Worm (Caenorhabditis elegans) whole organism, L3 larva: ENCODE data around the gene gfm-1.

ENCODE experiments used
- R02D3.7 ChIP-seq: fragments of 150-350 bp; optimal IDR thresholded peaks from 2 replicates; lab custom pipeline; 2014; ENCODE audit warnings: missing biosample characterization, missing genetic modification characterization
- ZK546.5 ChIP-seq: sonication (generic microtip); optimal IDR thresholded peaks from 2 replicates; lab custom pipeline; 2017; ENCODE audit warnings: missing biosample characterization, missing genetic modification characterization
- aly-2 ChIP-seq: fragments of 150-350 bp; optimal IDR thresholded peaks from 2 replicates; lab custom pipeline; 2014; ENCODE audit warnings: missing biosample characterization, missing genetic modification characterization
- ama-1 ChIP-seq: fragments of 150-350 bp; optimal IDR thresholded peaks from 2 replicates; lab custom pipeline; 2018
- ceh-16 ChIP-seq: sonication (generic microtip); optimal IDR thresholded peaks from 2 replicates; lab custom pipeline; 2017; ENCODE audit warnings: missing biosample characterization, missing genetic modification characterization
- ceh-82 ChIP-seq: fragments of 150-350 bp; optimal IDR thresholded peaks from 2 replicates; lab custom pipeline; 2014; ENCODE audit warnings: missing biosample characterization, missing genetic modification characterization
- ceh-9 ChIP-seq: sonication (generic microtip); optimal IDR thresholded peaks from 2 replicates; lab custom pipeline; 2018; ENCODE audit warnings: missing biosample characterization, missing genetic modification characterization
- daf-12 ChIP-seq: fragments of 150-350 bp; optimal IDR thresholded peaks from 2 replicates; lab custom pipeline; 2014; ENCODE audit warnings: missing biosample characterization, missing genetic modification reagents, missing genetic modification characterization
- egl-27 ChIP-seq: sonication (generic microtip); optimal IDR thresholded peaks from 4 replicates; lab custom pipeline; 2017; ENCODE audit warnings: missing biosample characterization, missing genetic modification reagents, missing genetic modification characterization
- egl-5 ChIP-seq: fragments of 150-350 bp; optimal IDR thresholded peaks from 2 replicates; lab custom pipeline; 2017; ENCODE audit warnings: missing biosample characterization, missing genetic modification reagents, missing genetic modification characterization, inconsistent platforms
- elt-1 ChIP-seq: fragments of 150-350 bp; optimal IDR thresholded peaks from 2 replicates; lab custom pipeline; 2014; ENCODE audit warnings: missing biosample characterization, missing genetic modification characterization
- eor-1 ChIP-seq, 2 experiments: fragments of 150-350 bp; optimal IDR thresholded peaks; 2 replicates each; lab custom pipeline; 2014 to 2018; ENCODE audit warnings: missing biosample characterization in 2 of 2, missing genetic modification characterization in 2 of 2
- fkh-10 ChIP-seq: sonication (generic microtip); optimal IDR thresholded peaks from 2 replicates; lab custom pipeline; 2017; ENCODE audit warnings: missing biosample characterization, missing genetic modification reagents, missing genetic modification characterization
- fos-1 ChIP-seq: fragments of 150-350 bp; optimal IDR thresholded peaks from 2 replicates; lab custom pipeline; 2014; ENCODE audit warnings: missing biosample characterization, missing genetic modification characterization
- hmg-11 ChIP-seq: sonication (generic microtip); optimal IDR thresholded peaks from 2 replicates; lab custom pipeline; 2016; ENCODE audit warnings: missing genetic modification characterization, missing compliant biosample characterization
- jun-1 ChIP-seq: fragments of 150-350 bp; optimal IDR thresholded peaks from 2 replicates; lab custom pipeline; 2014; ENCODE audit warnings: missing biosample characterization, missing genetic modification reagents, missing genetic modification characterization
- lin-15B ChIP-seq: fragments of 150-350 bp; optimal IDR thresholded peaks from 2 replicates; lab custom pipeline; 2014; ENCODE audit warnings: missing biosample characterization, missing genetic modification characterization
- lin-39 ChIP-seq: fragments of 150-350 bp; optimal IDR thresholded peaks from 2 replicates; lab custom pipeline; 2018; ENCODE audit warnings: missing biosample characterization, missing genetic modification reagents, missing genetic modification characterization
- lsy-12 ChIP-seq: sonication (generic microtip); optimal IDR thresholded peaks from 2 replicates; lab custom pipeline; 2016; ENCODE audit warnings: mild to moderate bottlenecking, missing genetic modification characterization, missing compliant biosample characterization
- mml-1 ChIP-seq: fragments of 150-350 bp; sonication (generic microtip); optimal IDR thresholded peaks from 3 replicates; lab custom pipeline; 2014; ENCODE audit warnings: missing biosample characterization, missing genetic modification characterization
- nfya-1 ChIP-seq: sonication (generic microtip); optimal IDR thresholded peaks from 2 replicates; lab custom pipeline; 2017; ENCODE audit warnings: missing genetic modification characterization, mild to moderate bottlenecking, missing compliant biosample characterization, antibody characterized with exemption, moderate library complexity; ENCODE audit not compliant: insufficient read depth
- nhr-11 ChIP-seq: fragments of 150-350 bp; optimal IDR thresholded peaks from 2 replicates; lab custom pipeline; 2014; ENCODE audit warnings: missing biosample characterization, missing genetic modification characterization
- nhr-12 ChIP-seq: fragments of 150-350 bp; optimal IDR thresholded peaks from 2 replicates; lab custom pipeline; 2014; ENCODE audit warnings: missing biosample characterization, missing genetic modification characterization
- nhr-23 ChIP-seq: fragments of 150-350 bp; optimal IDR thresholded peaks from 2 replicates; lab custom pipeline; 2014; ENCODE audit warnings: missing biosample characterization, missing genetic modification reagents, missing genetic modification characterization
- nhr-237 ChIP-seq: fragments of 150-350 bp; optimal IDR thresholded peaks from 2 replicates; lab custom pipeline; 2014; ENCODE audit warnings: missing biosample characterization, missing genetic modification characterization
- nhr-28 ChIP-seq: fragments of 150-350 bp; optimal IDR thresholded peaks from 2 replicates; lab custom pipeline; 2014; ENCODE audit warnings: missing biosample characterization, missing genetic modification characterization
- nhr-76 ChIP-seq: fragments of 150-350 bp; sonication (generic microtip); optimal IDR thresholded peaks from 5 replicates; lab custom pipeline; 2014; ENCODE audit warnings: missing biosample characterization, missing genetic modification characterization
- nhr-77 ChIP-seq: fragments of 150-350 bp; optimal IDR thresholded peaks from 2 replicates; lab custom pipeline; 2014; ENCODE audit warnings: missing biosample characterization, missing genetic modification characterization
- pha-4 ChIP-seq: fragments of 150-350 bp; optimal IDR thresholded peaks from 2 replicates; lab custom pipeline; 2014; ENCODE audit warnings: missing biosample characterization, missing genetic modification reagents, missing genetic modification characterization
- skn-1 ChIP-seq: fragments of 150-350 bp; optimal IDR thresholded peaks from 2 replicates; lab custom pipeline; 2014; ENCODE audit warnings: missing biosample characterization, missing genetic modification characterization
- zag-1 ChIP-seq: fragments of 150-350 bp; optimal IDR thresholded peaks from 2 replicates; lab custom pipeline; 2014; ENCODE audit warnings: missing biosample characterization, missing genetic modification characterization
- ztf-11 ChIP-seq: fragments of 150-350 bp; optimal IDR thresholded peaks from 2 replicates; lab custom pipeline; 2014; ENCODE audit warnings: missing biosample characterization, missing genetic modification characterization
- ztf-4 ChIP-seq: fragments of 150-350 bp; optimal IDR thresholded peaks from 2 replicates; lab custom pipeline; 2014; ENCODE audit warnings: missing biosample characterization, missing genetic modification characterization

gfm-1 gene

ce11 chrII:13096345-13096744 is 20.9 kb upstream of the gfm-1 start:
- TF ChIP-seq ztf-11 (tag; lab: Kevin White, UChicago) (no peak), egl-5 (tag; lab: Kevin White, UChicago) (no peak), nhr-23 (tag; lab: Kevin White, UChicago) (no peak), fkh-10 (GFP tag; lab: Kevin White, UChicago) (no peak), skn-1 (tag; lab: Kevin White, UChicago) (no peak), ceh-9 (tag; lab: Kevin White, UChicago) (no peak), nhr-11 (tag; lab: Kevin White, UChicago) (no peak), nhr-28 (tag; lab: Kevin White, UChicago) (no peak), elt-1 (tag; lab: Kevin White, UChicago) (no peak), ztf-4 (tag; lab: Kevin White, UChicago) (no peak)

ce11 chrII:13098175-13098574 is 19.1 kb upstream of the gfm-1 start, which contains the start of gene col-86:
TSS of gene col-86 (minus strand) at chrII:13098275.
- TF ChIP-seq nhr-28 (tag; lab: Kevin White, UChicago) (no peak), hmg-11 (no peak), egl-27 (tag; lab: Kevin White, UChicago) (no peak), nhr-76 (tag; lab: Kevin White, UChicago) (no peak), jun-1 (tag; lab: Kevin White, UChicago) (no peak), ceh-82 (tag; lab: Kevin White, UChicago) (no peak), nhr-12 (tag; lab: Kevin White, UChicago) (no peak), daf-12 (no peak), ztf-11 (tag; lab: Kevin White, UChicago) (no peak), mml-1 (tag; lab: Kevin White, UChicago) (no peak), R02D3.7 (tag; lab: Kevin White, UChicago) (no peak)

- no peak for TF ChIP-seq fkh-10 (GFP tag; lab: Kevin White, UChicago)
- no peak for TF ChIP-seq ZK546.5 (tag; lab: Kevin White, UChicago)
- no peak for TF ChIP-seq nfya-1 (tag; lab: Kevin White, UChicago)
- TF ChIP-seq nhr-23 (tag; lab: Kevin White, UChicago), result no peak
- no peak for TF ChIP-seq eor-1 (tag; optimal IDR thresholded peaks at IDR 0.05; lab: Kevin White, UChicago)
- no peak for TF ChIP-seq fos-1 (tag; lab: Kevin White, UChicago)
- no peak for TF ChIP-seq nhr-12 (tag; lab: Kevin White, UChicago)
- TF ChIP-seq, all 47 proteins: peak for 0
Observed at ce11 chrII:13107719-13108118, 9.6 kb upstream of the gfm-1 start, which contains the start of gene pqn-32. TSS of gene pqn-32 (plus strand) at chrII:13108019.

ce11 chrII:13116710-13117109 is 573 bp upstream of the gfm-1 start, which contains the start of gene rict-1:
TSS of gene rict-1 (minus strand) at chrII:13116810.
- TF ChIP-seq R02D3.7 (tag; lab: Kevin White, UChicago), result no peak

ce11 chrII:13122720-13123119 is 5.4 kb downstream of the gfm-1 start, which contains the start of gene bath-45:
TSS of gene bath-45 (plus strand) at chrII:13123020.
- TF ChIP-seq lin-15B (tag; lab: Kevin White, UChicago) (no peak), daf-12 (no peak), ceh-16 (tag; lab: Kevin White, UChicago) (no peak), lsy-12 (tag; lab: Kevin White, UChicago) (no peak)

- TF ChIP-seq zag-1, result no peak
- TF ChIP-seq eor-1 (tag; optimal IDR thresholded peaks at IDR 0.05; lab: Kevin White, UChicago), result no peak
- no peak for TF ChIP-seq aly-2 (tag; lab: Kevin White, UChicago)
- no peak for TF ChIP-seq nhr-77 (tag; lab: Kevin White, UChicago)
- no peak for TF ChIP-seq ama-1 (lab: Kevin White, UChicago)
Observed at ce11 chrII:13129602-13130001, 12.3 kb downstream of the gfm-1 start, which contains the start of gene F29C12.6. TSS of gene F29C12.6 (plus strand) at chrII:13129902.

ce11 chrII:13130576-13130975 is 13.3 kb downstream of the gfm-1 start:
- TF ChIP-seq daf-12 (no peak), ceh-9 (tag; lab: Kevin White, UChicago) (no peak), fkh-10 (GFP tag; lab: Kevin White, UChicago) (no peak), nhr-237 (tag; lab: Kevin White, UChicago) (no peak), lin-39 (no peak), aly-2 (tag; lab: Kevin White, UChicago) (no peak), pha-4 (no peak)
